Worm (Caenorhabditis elegans) whole organism, L3 larva: ENCODE measurements around the gene C17H11.6.

Experiments
- ceh-82 ChIP-seq: fragments of 150-350 bp; optimal IDR thresholded peaks from 2 replicates; lab custom pipeline; 2014; ENCODE audit warnings: missing biosample characterization, missing genetic modification characterization
- nhr-23 ChIP-seq: fragments of 150-350 bp; optimal IDR thresholded peaks from 2 replicates; lab custom pipeline; 2014; ENCODE audit warnings: missing biosample characterization, missing genetic modification reagents, missing genetic modification characterization
- nhr-237 ChIP-seq: fragments of 150-350 bp; optimal IDR thresholded peaks from 2 replicates; lab custom pipeline; 2014; ENCODE audit warnings: missing biosample characterization, missing genetic modification characterization
- nhr-25 ChIP-seq: sonication (generic microtip); optimal IDR thresholded peaks from 2 replicates; lab custom pipeline; 2017; ENCODE audit warnings: missing biosample characterization, missing genetic modification characterization
- pqm-1 ChIP-seq: fragments of 150-350 bp; optimal IDR thresholded peaks from 2 replicates; lab custom pipeline; 2017; ENCODE audit warnings: missing biosample characterization, missing genetic modification characterization, inconsistent platforms

DNA sequence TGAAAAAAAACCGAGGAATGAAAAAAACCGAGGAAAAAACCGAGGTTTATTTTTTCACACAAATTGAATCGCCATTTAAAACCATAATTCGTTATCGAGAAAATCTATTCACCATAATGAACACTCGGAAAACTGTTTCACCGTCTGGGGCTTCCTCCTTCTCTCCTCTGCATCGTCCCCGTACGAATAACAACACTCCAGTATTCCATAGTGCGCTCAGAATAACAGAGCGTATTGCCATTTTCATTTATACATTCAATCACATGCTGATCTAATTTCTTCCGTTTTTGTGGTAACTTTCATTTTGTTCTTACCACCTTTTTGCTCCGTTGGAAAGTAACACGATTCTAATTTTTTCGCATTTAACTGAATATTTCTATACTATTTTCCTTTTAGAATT, 34.0 kb downstream of the C17H11.6 start, which contains the start of gene C17H11.2:
- no peak for TF ChIP-seq ceh-82 (tag; lab: Kevin White, UChicago)
- TF ChIP-seq nhr-23: peak; percentile 41
- no peak for TF ChIP-seq nhr-25
- no peak for TF ChIP-seq pqm-1 (tag; lab: Kevin White, UChicago)
- no peak for TF ChIP-seq nhr-237
